Worm (Caenorhabditis elegans) whole organism, L2 larva: ENCODE results near the gene fbxl-2.
A peak's percentile ranks its signal among the peaks of the same experiment; 100 is the strongest.

Experiments used
- C34F6.9 ChIP-seq: fragments of 150-350 bp; optimal IDR thresholded peaks from 2 replicates; lab custom pipeline; 2014; ENCODE audit warnings: missing biosample characterization, missing genetic modification characterization
- F13H6.1 ChIP-seq: sonication (generic microtip); optimal IDR thresholded peaks from 2 replicates; lab custom pipeline; 2016; ENCODE audit warnings: missing genetic modification characterization, missing compliant biosample characterization
- Y55F3AM.14 ChIP-seq: fragments of 200-800 bp; sonication (Bioruptor generic); optimal IDR thresholded peaks from 2 replicates; lab custom pipeline; 2018; ENCODE audit warnings: mild to moderate bottlenecking, missing genetic modification characterization, missing compliant biosample characterization
- alr-1 ChIP-seq: fragments of 150-350 bp; optimal IDR thresholded peaks from 2 replicates; lab custom pipeline; 2014; ENCODE audit warnings: missing biosample characterization, missing genetic modification characterization
- blmp-1 ChIP-seq: sonication (generic microtip); optimal IDR thresholded peaks from 2 replicates; lab custom pipeline; 2017; ENCODE audit warnings: missing genetic modification characterization, mild to moderate bottlenecking, missing compliant biosample characterization, antibody characterized with exemption, moderate library complexity; ENCODE audit not compliant: insufficient read depth
- crh-2 ChIP-seq: sonication (generic microtip); optimal IDR thresholded peaks from 2 replicates; lab custom pipeline; 2017; ENCODE audit warnings: missing biosample characterization, missing genetic modification characterization
- dmd-4 ChIP-seq: sonication (generic microtip); optimal IDR thresholded peaks from 2 replicates; lab custom pipeline; 2017; ENCODE audit warnings: missing biosample characterization, missing genetic modification characterization
- egl-27 ChIP-seq: sonication (generic microtip); optimal IDR thresholded peaks from 3 replicates; lab custom pipeline; 2017; ENCODE audit warnings: missing biosample characterization, missing genetic modification reagents, missing genetic modification characterization
- fos-1 ChIP-seq: fragments of 150-350 bp; optimal IDR thresholded peaks from 2 replicates; lab custom pipeline; 2014; ENCODE audit warnings: missing biosample characterization, missing genetic modification characterization
- gmeb-1 ChIP-seq: fragments of 150-350 bp; optimal IDR thresholded peaks from 2 replicates; lab custom pipeline; 2014; ENCODE audit warnings: missing biosample characterization, missing genetic modification characterization
- lin-13 ChIP-seq: fragments of 150-350 bp; optimal IDR thresholded peaks from 2 replicates; lab custom pipeline; 2014; ENCODE audit warnings: missing biosample characterization, missing genetic modification reagents, missing genetic modification characterization
- lsy-2 ChIP-seq, 2 experiments: fragments of 150-350 bp in 1 of 2; sonication (generic microtip) in 1 of 2; optimal IDR thresholded peaks; 2 replicates each; lab custom pipeline; 2014 to 2017; ENCODE audit warnings: missing biosample characterization in 2 of 2, missing genetic modification characterization in 2 of 2
- mab-5 ChIP-seq: fragments of 150-350 bp; optimal IDR thresholded peaks from 2 replicates; lab custom pipeline; 2014; ENCODE audit warnings: missing biosample characterization, missing genetic modification characterization
- mbf-1 ChIP-seq: sonication (generic microtip); optimal IDR thresholded peaks from 2 replicates; lab custom pipeline; 2017; ENCODE audit warnings: missing biosample characterization, missing genetic modification characterization
- mdl-1 ChIP-seq, 2 experiments: fragments of 150-350 bp in 1 of 2; sonication (generic microtip) in 1 of 2; optimal IDR thresholded peaks; 2 replicates each; lab custom pipeline; 2017; ENCODE audit warnings: missing biosample characterization in 2 of 2, missing genetic modification characterization in 2 of 2
- nhr-10 ChIP-seq: sonication (generic microtip); optimal IDR thresholded peaks from 2 replicates; lab custom pipeline; 2017; ENCODE audit warnings: missing biosample characterization, missing genetic modification characterization
- nhr-11 ChIP-seq: fragments of 150-350 bp; optimal IDR thresholded peaks from 2 replicates; lab custom pipeline; 2014; ENCODE audit warnings: missing biosample characterization, missing genetic modification characterization
- nhr-129 ChIP-seq: fragments of 150-350 bp; optimal IDR thresholded peaks from 2 replicates; lab custom pipeline; 2014; ENCODE audit warnings: missing biosample characterization, missing genetic modification characterization
- nhr-21 ChIP-seq: fragments of 150-350 bp; optimal IDR thresholded peaks from 2 replicates; lab custom pipeline; 2014; ENCODE audit warnings: missing biosample characterization, missing genetic modification characterization
- nhr-237 ChIP-seq: fragments of 150-350 bp; optimal IDR thresholded peaks from 2 replicates; lab custom pipeline; 2014; ENCODE audit warnings: missing biosample characterization, missing genetic modification characterization
- nhr-25 ChIP-seq: fragments of 150-350 bp; sonication (generic microtip); optimal IDR thresholded peaks from 3 replicates; lab custom pipeline; 2014; ENCODE audit warnings: missing biosample characterization, missing genetic modification characterization
- nhr-6 ChIP-seq: fragments of 150-350 bp; optimal IDR thresholded peaks from 2 replicates; lab custom pipeline; 2014; ENCODE audit warnings: missing biosample characterization, missing genetic modification characterization
- peb-1 ChIP-seq: fragments of 150-350 bp; optimal IDR thresholded peaks from 2 replicates; lab custom pipeline; 2014; ENCODE audit warnings: missing biosample characterization, missing genetic modification characterization
- sem-4 ChIP-seq: fragments of 150-350 bp; optimal IDR thresholded peaks from 2 replicates; lab custom pipeline; 2014; ENCODE audit warnings: missing biosample characterization, missing genetic modification reagents, missing genetic modification characterization
- skn-1 ChIP-seq: sonication (generic microtip); optimal IDR thresholded peaks from 2 replicates; lab custom pipeline; 2017; ENCODE audit warnings: missing biosample characterization, missing genetic modification characterization
- sma-3 ChIP-seq: sonication (generic microtip); optimal IDR thresholded peaks from 2 replicates; lab custom pipeline; 2016; ENCODE audit warnings: missing genetic modification reagents, missing genetic modification characterization, missing compliant biosample characterization
- sma-9 ChIP-seq, 2 experiments: fragments of 150-350 bp in 1 of 2; sonication (generic microtip) in 1 of 2; optimal IDR thresholded peaks; 2 replicates each; lab custom pipeline; 2014 to 2016; ENCODE audit warnings: missing genetic modification characterization in 2 of 2, mild to moderate bottlenecking in 1 of 2, missing biosample characterization in 1 of 2, missing compliant biosample characterization in 1 of 2, missing genetic modification reagents in 1 of 2, moderate library complexity in 1 of 2
- unc-55 ChIP-seq: fragments of 150-350 bp; sonication (generic microtip); optimal IDR thresholded peaks from 3 replicates; lab custom pipeline; 2014; ENCODE audit warnings: missing biosample characterization, missing genetic modification reagents, missing genetic modification characterization
- unc-62 ChIP-seq: fragments of 150-350 bp; optimal IDR thresholded peaks from 2 replicates; lab custom pipeline; 2014; ENCODE audit warnings: missing biosample characterization, missing genetic modification reagents, missing genetic modification characterization
- zag-1 ChIP-seq: fragments of 150-350 bp; optimal IDR thresholded peaks from 2 replicates; lab custom pipeline; 2014; ENCODE audit warnings: missing biosample characterization, missing genetic modification characterization
- ztf-1 ChIP-seq: fragments of 200-800 bp; sonication (Bioruptor generic); conservative IDR thresholded peaks from 2 replicates; pipeline ENCODE4 v1.3.6; 2022; ENCODE audit warnings: missing genetic modification characterization, missing compliant biosample characterization
- ztf-11 ChIP-seq: sonication (generic microtip); optimal IDR thresholded peaks from 2 replicates; lab custom pipeline; 2017; ENCODE audit warnings: missing biosample characterization, missing genetic modification characterization

fbxl-2 gene

DNA sequence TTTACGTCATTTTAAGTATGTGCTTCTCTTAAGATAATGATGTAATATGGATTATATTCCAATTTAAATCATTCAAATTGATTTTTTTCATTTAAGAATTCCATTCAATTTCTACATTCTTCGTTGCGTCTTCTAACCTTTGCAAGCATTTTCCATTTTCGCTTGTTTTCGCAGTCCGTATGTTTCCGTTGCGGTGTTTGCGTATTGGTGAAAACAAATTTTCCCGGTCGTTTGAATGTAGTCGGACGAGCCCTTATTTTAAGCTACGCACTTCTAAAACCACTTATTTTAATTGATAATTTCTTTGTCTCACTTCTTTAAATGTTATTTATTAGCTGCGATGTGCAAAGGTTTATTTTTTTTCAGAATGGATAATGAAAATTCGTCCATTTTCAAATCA, 28.7 kb downstream of the fbxl-2 start, which contains the start of gene mel-28:
TSS of gene mel-28 (plus strand) at position 367 of the 400 bp plus-strand sequence.
- TF ChIP-seq gmeb-1 (tag; lab: Kevin White, UChicago) (peak; percentile 13), unc-62 (GFP tag; lab: Kevin White, UChicago) (no peak), unc-55 (GFP tag; lab: Kevin White, UChicago) (peak; percentile 16), C34F6.9 (tag; lab: Kevin White, UChicago) (peak; percentile 65)

DNA sequence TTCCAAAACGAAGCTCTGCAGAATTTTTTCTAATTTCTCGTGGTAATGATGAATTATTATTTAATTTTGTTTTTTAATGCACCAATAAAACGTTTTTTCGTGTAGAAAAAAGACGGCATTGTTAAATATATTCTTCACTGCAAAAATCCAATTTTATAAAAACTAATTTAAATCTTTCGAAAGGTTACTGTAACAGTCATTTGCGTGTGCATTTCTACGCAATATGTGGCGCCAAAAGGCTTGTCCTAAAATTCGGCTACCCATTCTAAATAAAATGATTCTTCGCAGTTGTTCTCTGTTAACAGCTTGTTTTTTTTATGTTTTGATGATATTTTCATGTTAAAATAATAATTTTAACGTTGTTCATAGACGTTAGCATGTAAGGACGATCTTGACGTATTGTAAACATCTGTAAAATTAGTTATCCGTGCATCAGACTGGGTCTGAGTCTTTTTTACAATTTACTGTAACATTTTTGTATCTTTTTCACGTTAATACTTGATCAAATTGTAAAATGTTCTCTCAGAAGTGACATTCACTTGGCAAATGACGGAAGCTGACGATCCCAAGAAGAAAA, 35.6 kb downstream of the fbxl-2 start, which contains the start of gene mip-1:
TSS of gene mip-1 (plus strand) at position 527 of the 577 bp plus-strand sequence.
- TF ChIP-seq mbf-1 (tag; lab: Kevin White, UChicago) (no peak), egl-27 (no peak), nhr-25 (tag; lab: Kevin White, UChicago) (no peak), lsy-2 (tag; optimal IDR thresholded peaks at IDR 0.05; lab: Kevin White, UChicago) (no peak)
- TF ChIP-seq, all 48 proteins: peak for 0

DNA sequence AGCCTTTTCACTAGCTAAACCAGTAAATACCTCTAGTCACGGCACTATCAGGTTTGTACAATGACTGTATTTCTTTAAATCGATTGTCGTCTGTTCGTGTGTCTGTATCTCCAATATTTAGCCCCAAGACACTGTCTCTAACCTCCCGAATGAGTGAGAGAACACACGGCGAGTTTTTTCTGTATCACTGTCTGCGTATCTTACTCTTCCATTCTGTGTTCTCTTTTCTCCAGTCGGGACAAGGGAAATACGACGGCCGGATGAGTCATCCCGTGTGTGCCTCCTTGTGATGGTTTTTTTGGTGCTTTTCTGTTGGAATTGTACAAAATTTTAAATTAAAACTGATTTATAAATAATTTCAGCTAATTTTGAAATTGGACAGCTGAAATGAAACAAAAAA, 39.0 kb downstream of the fbxl-2 start:
- TF ChIP-seq mbf-1 (tag; lab: Kevin White, UChicago) (no peak), nhr-129 (tag; lab: Kevin White, UChicago) (peak; percentile 76), gmeb-1 (tag; lab: Kevin White, UChicago) (peak; percentile 35), ztf-11 (no peak), peb-1 (no peak), nhr-11 (tag; lab: Kevin White, UChicago) (no peak), blmp-1 (tag; lab: Kevin White, UChicago) (no peak), sma-3 (GFP tag; lab: Kevin White, UChicago) (peak; percentile 50), sem-4 (tag; lab: Kevin White, UChicago) (peak; percentile 38), crh-2 (tag; lab: Kevin White, UChicago) (peak; percentile 66), nhr-10 (tag; lab: Kevin White, UChicago) (no peak), zag-1 (tag; lab: Kevin White, UChicago) (no peak), lsy-2 (tag; optimal IDR thresholded peaks at IDR 0.05; lab: Kevin White, UChicago) (peak; percentile 19 to 80), lin-13 (GFP tag; lab: Kevin White, UChicago) (peak; percentile 70), nhr-6 (peak; percentile 23), C34F6.9 (tag; lab: Kevin White, UChicago) (peak; percentile 80), F13H6.1 (tag; lab: Kevin White, UChicago) (peak; percentile 73), unc-62 (GFP tag; lab: Kevin White, UChicago) (no peak), mdl-1 (tag; optimal IDR thresholded peaks at IDR 0.05; lab: Kevin White, UChicago) (peak in 1 of 2 experiments; percentile 4), alr-1 (tag; lab: Kevin White, UChicago) (no peak), egl-27 (peak; percentile 49), unc-55 (GFP tag; lab: Kevin White, UChicago) (peak; percentile 55), nhr-21 (tag; lab: Kevin White, UChicago) (peak; percentile 53), fos-1 (peak; percentile 100), sma-9 (GFP tag; optimal IDR thresholded peaks at IDR 0.05; lab: Kevin White, UChicago) (peak; percentile 65), sma-9 (tag; optimal IDR thresholded peaks at IDR 0.05; lab: Kevin White, UChicago) (no peak)

DNA sequence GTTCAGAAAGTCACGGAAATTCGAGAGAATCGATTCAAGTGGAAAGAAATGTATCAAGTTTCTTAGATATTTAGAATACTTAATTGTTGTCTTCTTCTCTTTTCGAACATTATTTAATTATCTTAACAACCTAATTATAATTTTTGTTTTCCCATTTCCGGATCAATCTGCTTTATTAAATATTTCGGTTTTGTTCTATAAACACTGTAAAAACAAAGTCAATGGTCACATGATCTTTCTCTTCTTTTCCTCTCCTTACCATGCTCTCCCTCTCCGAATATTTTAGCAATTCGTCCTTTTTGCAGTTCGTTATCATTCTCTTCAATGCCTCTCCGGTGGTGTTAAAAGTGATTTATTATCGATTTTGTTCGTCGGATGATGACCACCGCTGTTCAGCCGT, 39.5 kb downstream of the fbxl-2 start, which contains the start of gene tag-325:
TSS of gene tag-325 (plus strand) at position 301 of the 400 bp plus-strand sequence.
- TF ChIP-seq Y55F3AM.14 (GFP tag; lab: Kevin White, UChicago), result no peak
- peak; percentile 26 for TF ChIP-seq fos-1

- TF ChIP-seq ztf-1, result no peak
- TF ChIP-seq nhr-10 (tag; lab: Kevin White, UChicago), result no peak
- no peak for TF ChIP-seq nhr-237 (tag; lab: Kevin White, UChicago)
- no peak for TF ChIP-seq gmeb-1 (tag; lab: Kevin White, UChicago)
- no peak for TF ChIP-seq dmd-4 (tag; lab: Kevin White, UChicago)
- TF ChIP-seq nhr-21 (tag; lab: Kevin White, UChicago), result no peak
- TF ChIP-seq crh-2 (tag; lab: Kevin White, UChicago), result no peak
- TF ChIP-seq mab-5 (tag; lab: Kevin White, UChicago), result no peak
- TF ChIP-seq skn-1 (tag; lab: Kevin White, UChicago), result no peak
- TF ChIP-seq lsy-2 (tag; optimal IDR thresholded peaks at IDR 0.05; lab: Kevin White, UChicago), result no peak
- TF ChIP-seq unc-62 (GFP tag; lab: Kevin White, UChicago), result no peak
- no peak for TF ChIP-seq nhr-6
Observed at ce11 chrIII:4802707-4803106, 45.6 kb downstream of the fbxl-2 start, which contains the start of gene metl-5. TSS of gene metl-5 (plus strand) at chrIII:4803007.
